Worm (Caenorhabditis elegans) whole organism, L1 larva: Measurements from ENCODE around the gene str-262.

Experiments
- C16A3.4 ChIP-seq: fragments of 150-350 bp; optimal IDR thresholded peaks from 2 replicates; lab custom pipeline; 2014; ENCODE audit warnings: missing biosample characterization, missing genetic modification characterization
- C34B4.2 ChIP-seq: sonication (generic microtip); optimal IDR thresholded peaks from 2 replicates; lab custom pipeline; 2017; ENCODE audit warnings: mild to moderate bottlenecking, missing genetic modification characterization, missing compliant biosample characterization
- F16B12.6 ChIP-seq: fragments of 150-350 bp; optimal IDR thresholded peaks from 2 replicates; lab custom pipeline; 2014; ENCODE audit warnings: missing biosample characterization, missing genetic modification characterization
- aly-2 ChIP-seq: fragments of 150-350 bp; optimal IDR thresholded peaks from 2 replicates; lab custom pipeline; 2014; ENCODE audit warnings: missing biosample characterization, missing genetic modification characterization
- ama-1 ChIP-seq: fragments of 150-350 bp; optimal IDR thresholded peaks from 2 replicates; lab custom pipeline; 2014
- ceh-88 ChIP-seq: fragments of 200-800 bp; sonication (Bioruptor generic); IDR thresholded peaks from 2 replicates; pipeline ENCODE4 v1.3.6; 2022; ENCODE audit warnings: missing genetic modification characterization, missing compliant biosample characterization
- ces-1 ChIP-seq: fragments of 150-350 bp; optimal IDR thresholded peaks from 2 replicates; lab custom pipeline; 2014; ENCODE audit warnings: missing biosample characterization, missing genetic modification reagents, missing genetic modification characterization
- dpl-1 ChIP-seq, 3 experiments: fragments of 150-350 bp in 2 of 3; sonication (generic microtip) in 1 of 3; optimal IDR thresholded peaks; 2 replicates each; lab custom pipeline; 2014 to 2017; ENCODE audit warnings: missing biosample characterization in 3 of 3, missing genetic modification characterization in 3 of 3, missing genetic modification reagents in 3 of 3
- efl-1 ChIP-seq, 4 experiments: fragments of 150-350 bp; optimal IDR thresholded peaks in 3 of 4; peaks in 1 of 4; 1 replicate in 1 of 4; 2 replicates in 3 of 4; lab custom pipeline; 2014; ENCODE audit warnings: missing biosample characterization in 2 of 4, missing genetic modification characterization in 2 of 4, missing genetic modification reagents in 2 of 4
- elt-2 ChIP-seq: sonication (generic microtip); optimal IDR thresholded peaks from 2 replicates; lab custom pipeline; 2016; ENCODE audit warnings: missing genetic modification characterization, mild to moderate bottlenecking, inconsistent platforms, missing compliant biosample characterization, missing genetic modification reagents
- elt-3 ChIP-seq, 6 experiments: fragments of 150-350 bp in 1 of 6; sonication (generic microtip); optimal IDR thresholded peaks; 2 replicates each; lab custom pipeline; 2017 to 2018; ENCODE audit warnings: missing biosample characterization in 6 of 6, missing genetic modification characterization in 6 of 6, inconsistent platforms in 1 of 6
- fkh-4 ChIP-seq: sonication (generic microtip); optimal IDR thresholded peaks from 2 replicates; lab custom pipeline; 2016; ENCODE audit warnings: missing compliant biosample characterization, missing genetic modification characterization, borderline replicate concordance
- grh-1 ChIP-seq: fragments of 200-800 bp; sonication (Bioruptor generic); IDR thresholded peaks from 2 replicates; pipeline ENCODE4 v1.3.6; 2022; ENCODE audit warnings: missing genetic modification reagents, missing genetic modification characterization, missing compliant biosample characterization
- hlh-4 ChIP-seq: sonication (generic microtip); optimal IDR thresholded peaks from 2 replicates; lab custom pipeline; 2016; ENCODE audit warnings: mild to moderate bottlenecking, missing genetic modification characterization, missing compliant biosample characterization
- irx-1 ChIP-seq: sonication (generic microtip); optimal IDR thresholded peaks from 2 replicates; lab custom pipeline; 2016; ENCODE audit warnings: missing genetic modification characterization, missing compliant biosample characterization
- isw-1 ChIP-seq: fragments of 200-800 bp; sonication (Bioruptor generic); IDR thresholded peaks from 2 replicates; pipeline ENCODE4 v1.3.6; 2022; ENCODE audit warnings: missing genetic modification characterization, missing compliant biosample characterization
- jun-1 ChIP-seq: fragments of 150-350 bp; optimal IDR thresholded peaks from 2 replicates; lab custom pipeline; 2014; ENCODE audit warnings: missing biosample characterization, missing genetic modification reagents, missing genetic modification characterization
- lin-13 ChIP-seq: fragments of 150-350 bp; optimal IDR thresholded peaks from 2 replicates; lab custom pipeline; 2014; ENCODE audit warnings: missing biosample characterization, missing genetic modification reagents, missing genetic modification characterization
- lin-14 ChIP-seq: fragments of 200-800 bp; sonication (Bioruptor generic); optimal IDR thresholded peaks from 2 replicates; lab custom pipeline; 2018; ENCODE audit warnings: mild to moderate bottlenecking, missing genetic modification characterization, moderate library complexity, missing compliant biosample characterization
- lin-35 ChIP-seq, 2 experiments: fragments of 150-350 bp; optimal IDR thresholded peaks; 2 replicates each; lab custom pipeline; 2014; ENCODE audit warnings: missing biosample characterization in 2 of 2, missing genetic modification characterization in 2 of 2, missing genetic modification reagents in 2 of 2
- lin-39 ChIP-seq: fragments of 150-350 bp; optimal IDR thresholded peaks from 2 replicates; lab custom pipeline; 2014; ENCODE audit warnings: missing biosample characterization, missing genetic modification reagents, missing genetic modification characterization
- lir-3 ChIP-seq: sonication (generic microtip); optimal IDR thresholded peaks from 2 replicates; lab custom pipeline; 2016; ENCODE audit warnings: mild to moderate bottlenecking, missing genetic modification characterization, moderate library complexity, missing compliant biosample characterization; ENCODE audit not compliant: poor library complexity
- lsy-2 ChIP-seq, 2 experiments: fragments of 150-350 bp; optimal IDR thresholded peaks; 2 replicates each; lab custom pipeline; 2014; ENCODE audit warnings: missing biosample characterization in 2 of 2, missing genetic modification characterization in 2 of 2
- mdl-1 ChIP-seq, 2 experiments: fragments of 150-350 bp; optimal IDR thresholded peaks; 2 replicates each; lab custom pipeline; 2014 to 2017; ENCODE audit warnings: missing biosample characterization in 2 of 2, missing genetic modification characterization in 2 of 2, inconsistent platforms in 1 of 2
- mep-1 ChIP-seq: fragments of 150-350 bp; optimal IDR thresholded peaks from 2 replicates; lab custom pipeline; 2014; ENCODE audit warnings: missing biosample characterization, missing genetic modification characterization
- nhr-11 ChIP-seq: fragments of 150-350 bp; optimal IDR thresholded peaks from 2 replicates; lab custom pipeline; 2014; ENCODE audit warnings: missing biosample characterization, missing genetic modification characterization
- nhr-19 ChIP-seq: fragments of 200-800 bp; sonication (Bioruptor generic); conservative IDR thresholded peaks from 2 replicates; pipeline ENCODE4 v1.3.6; 2022; ENCODE audit warnings: missing genetic modification characterization, missing compliant biosample characterization
- nhr-237 ChIP-seq: fragments of 150-350 bp; optimal IDR thresholded peaks from 2 replicates; lab custom pipeline; 2014; ENCODE audit warnings: missing biosample characterization, missing genetic modification characterization
- nhr-28 ChIP-seq: fragments of 150-350 bp; optimal IDR thresholded peaks from 2 replicates; lab custom pipeline; 2014; ENCODE audit warnings: missing biosample characterization, missing genetic modification characterization
- nhr-47 ChIP-seq: sonication (generic microtip); optimal IDR thresholded peaks from 2 replicates; lab custom pipeline; 2016; ENCODE audit warnings: mild to moderate bottlenecking, missing genetic modification characterization, moderate library complexity, missing compliant biosample characterization
- nhr-76 ChIP-seq: sonication (generic microtip); optimal IDR thresholded peaks from 2 replicates; lab custom pipeline; 2017; ENCODE audit warnings: missing biosample characterization, missing genetic modification characterization
- nhr-77 ChIP-seq: fragments of 150-350 bp; optimal IDR thresholded peaks from 2 replicates; lab custom pipeline; 2014; ENCODE audit warnings: missing biosample characterization, missing genetic modification characterization
- nhr-90 ChIP-seq: sonication (generic microtip); optimal IDR thresholded peaks from 2 replicates; lab custom pipeline; 2016; ENCODE audit warnings: mild to moderate bottlenecking, missing genetic modification characterization, missing compliant biosample characterization; ENCODE audit not compliant: poor library complexity
- pax-3 ChIP-seq: fragments of 200-800 bp; sonication (Bioruptor generic); optimal IDR thresholded peaks from 2 replicates; lab custom pipeline; 2018; ENCODE audit warnings: mild to moderate bottlenecking, missing genetic modification characterization, moderate library complexity, missing compliant biosample characterization
- rnt-1 ChIP-seq: sonication (generic microtip); optimal IDR thresholded peaks from 2 replicates; lab custom pipeline; 2016; ENCODE audit warnings: mild to moderate bottlenecking, missing genetic modification characterization, moderate library complexity, missing compliant biosample characterization
- skn-1 ChIP-seq: fragments of 150-350 bp; optimal IDR thresholded peaks from 2 replicates; lab custom pipeline; 2014; ENCODE audit warnings: missing biosample characterization, missing genetic modification characterization
- snu-23 ChIP-seq: sonication (generic microtip); optimal IDR thresholded peaks from 2 replicates; lab custom pipeline; 2016; ENCODE audit warnings: missing genetic modification characterization, missing compliant biosample characterization
- sptf-1 ChIP-seq: fragments of 150-350 bp; optimal IDR thresholded peaks from 2 replicates; lab custom pipeline; 2014; ENCODE audit warnings: missing biosample characterization, missing genetic modification characterization
- sup-37 ChIP-seq: fragments of 200-800 bp; sonication (Bioruptor generic); optimal IDR thresholded peaks from 2 replicates; lab custom pipeline; 2018; ENCODE audit warnings: mild to moderate bottlenecking, missing genetic modification characterization, missing compliant biosample characterization
- swsn-7 ChIP-seq: sonication (generic microtip); optimal IDR thresholded peaks from 2 replicates; lab custom pipeline; 2016; ENCODE audit warnings: missing genetic modification characterization, missing compliant biosample characterization
- unc-62 ChIP-seq: fragments of 150-350 bp; optimal IDR thresholded peaks from 2 replicates; lab custom pipeline; 2014; ENCODE audit warnings: missing biosample characterization, missing genetic modification reagents, missing genetic modification characterization
- unc-86 ChIP-seq: sonication (generic microtip); optimal IDR thresholded peaks from 2 replicates; lab custom pipeline; 2016; ENCODE audit warnings: missing genetic modification characterization, missing compliant biosample characterization
- zip-4 ChIP-seq: fragments of 200-800 bp; sonication (Bioruptor generic); optimal IDR thresholded peaks from 2 replicates; lab custom pipeline; 2018; ENCODE audit warnings: mild to moderate bottlenecking, missing genetic modification characterization, moderate library complexity, missing compliant biosample characterization
- ztf-11 ChIP-seq, 2 experiments: sonication (generic microtip); optimal IDR thresholded peaks; 2 replicates each; lab custom pipeline; 2016 to 2017; ENCODE audit warnings: missing genetic modification characterization in 2 of 2, missing biosample characterization in 1 of 2, missing compliant biosample characterization in 1 of 2
- ztf-4 ChIP-seq: fragments of 150-350 bp; optimal IDR thresholded peaks from 2 replicates; lab custom pipeline; 2014; ENCODE audit warnings: missing biosample characterization, missing genetic modification characterization

The str-262 gene

ce11 chrV:724946-725806 lies 27.4 kb downstream of the str-262 start (continued):
- no peak for TF ChIP-seq sptf-1 (tag; lab: Kevin White, UChicago)
- TF ChIP-seq hlh-4 = no peak
- no peak for TF ChIP-seq fkh-4 (tag; lab: Kevin White, UChicago)
- TF ChIP-seq ztf-4 (tag; lab: Kevin White, UChicago) = no peak
- no peak for TF ChIP-seq C34B4.2 (tag; lab: Kevin White, UChicago)
- no peak for TF ChIP-seq ztf-11 (tag; optimal IDR thresholded peaks at IDR 0.05; lab: Kevin White, UChicago)
- no peak for TF ChIP-seq nhr-11 (tag; lab: Kevin White, UChicago)
- TF ChIP-seq unc-86 (tag; lab: Kevin White, UChicago) = no peak
- TF ChIP-seq nhr-77 = no peak
- no peak for TF ChIP-seq efl-1 (optimal IDR thresholded peaks at IDR 0.05; lab: Kevin White, UChicago)
- peak in 1 of 2 experiments; percentile 84 for TF ChIP-seq efl-1 (GFP tag; optimal IDR thresholded peaks at IDR 0.05 in 1 of 2; lab: Kevin White, UChicago)
- no peak for TF ChIP-seq grh-1 (GFP tag; lab: Robert Waterston, UW)
- TF ChIP-seq lin-35 (GFP tag; optimal IDR thresholded peaks at IDR 0.05; lab: Kevin White, UChicago) = no peak
- no peak for TF ChIP-seq rnt-1 (tag; lab: Kevin White, UChicago)
- TF ChIP-seq zip-4 (GFP tag; lab: Kevin White, UChicago) = no peak
- TF ChIP-seq lin-39 (tag; lab: Kevin White, UChicago) = no peak
- TF ChIP-seq irx-1 = no peak
- TF ChIP-seq C16A3.4 (tag; lab: Kevin White, UChicago) = peak; percentile 32
- TF ChIP-seq pax-3 (tag; lab: Kevin White, UChicago) = no peak
- TF ChIP-seq nhr-76 = no peak
- no peak for TF ChIP-seq nhr-28 (tag; lab: Kevin White, UChicago)
- TF ChIP-seq snu-23 (GFP tag; lab: Kevin White, UChicago) = peak; percentile 27
- no peak for TF ChIP-seq mdl-1 (tag; optimal IDR thresholded peaks at IDR 0.05; lab: Kevin White, UChicago)
- TF ChIP-seq lin-14 (GFP tag; lab: Kevin White, UChicago) = no peak
- no peak for TF ChIP-seq elt-3 (tag; optimal IDR thresholded peaks at IDR 0.05; lab: Kevin White, UChicago)
- peak; percentile 34 for TF ChIP-seq aly-2 (tag; lab: Kevin White, UChicago)
- no peak for TF ChIP-seq mep-1
- no peak for TF ChIP-seq ces-1
- no peak for TF ChIP-seq lin-13 (GFP tag; lab: Kevin White, UChicago)

DNA sequence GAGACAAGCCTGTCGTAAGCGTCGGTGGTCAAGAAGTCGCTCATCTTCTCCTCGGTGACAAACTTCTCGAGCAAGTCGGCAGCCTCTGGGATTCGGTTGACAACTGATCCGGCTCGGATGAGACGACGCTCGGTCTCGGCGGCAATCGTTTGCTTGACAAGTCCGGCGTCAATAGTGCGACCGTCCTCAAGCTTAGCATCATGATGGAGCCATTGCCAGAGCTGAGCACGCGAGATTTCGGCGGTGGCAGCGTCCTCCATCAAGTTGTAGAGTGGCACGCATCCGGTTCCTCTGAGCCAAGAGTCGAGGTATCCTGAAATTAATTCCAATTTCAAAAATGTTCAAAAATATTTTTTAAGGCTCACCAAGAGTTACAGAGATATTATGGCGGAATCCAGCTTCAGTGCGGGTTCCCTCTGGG lies 28.1 kb downstream of the str-262 start:
- peak; percentile 8 for TF ChIP-seq elt-2 (tag; lab: Kevin White, UChicago)
- TF ChIP-seq rnt-1 (tag; lab: Kevin White, UChicago) = peak; percentile 9
- TF ChIP-seq nhr-90 (tag; lab: Kevin White, UChicago) = peak; percentile 56
- peak; percentile 10 for TF ChIP-seq lir-3 (tag; lab: Kevin White, UChicago)
- peak; percentile 97 for TF ChIP-seq aly-2 (tag; lab: Kevin White, UChicago)
- no peak for TF ChIP-seq elt-3 (tag; optimal IDR thresholded peaks at IDR 0.05; lab: Kevin White, UChicago)
- peak; percentile 60 for TF ChIP-seq ama-1 (lab: Kevin White, UChicago)
- TF ChIP-seq F16B12.6 = no peak
- TF ChIP-seq efl-1 (optimal IDR thresholded peaks at IDR 0.05; lab: Kevin White, UChicago) = no peak
- TF ChIP-seq efl-1 (GFP tag; optimal IDR thresholded peaks at IDR 0.05 in 1 of 2; lab: Kevin White, UChicago) = peak in 1 of 2 experiments; percentile 93

ce11 chrV:723895-724352 lies 28.7 kb downstream of the str-262 start, which contains the start of gene fbxb-72:
fbxb-72 (minus strand) TSS chrV:723952.
- TF ChIP-seq mep-1 = no peak
- TF ChIP-seq swsn-7 = peak; percentile 7
- no peak for TF ChIP-seq unc-62 (GFP tag; lab: Kevin White, UChicago)
- TF ChIP-seq nhr-47 (tag; lab: Kevin White, UChicago) = peak; percentile 68
- peak; percentile 37 to 38 for TF ChIP-seq efl-1 (optimal IDR thresholded peaks at IDR 0.05; lab: Kevin White, UChicago)
- peak in 1 of 2 experiments; percentile 95 for TF ChIP-seq efl-1 (GFP tag; optimal IDR thresholded peaks at IDR 0.05 in 1 of 2; lab: Kevin White, UChicago)
- peak; percentile 89 for TF ChIP-seq ama-1 (lab: Kevin White, UChicago)
- TF ChIP-seq nhr-237 (tag; lab: Kevin White, UChicago) = no peak
- TF ChIP-seq jun-1 (tag; lab: Kevin White, UChicago) = peak; percentile 48
- TF ChIP-seq ceh-88 = peak; percentile 38; the same call in 1 of the 2 replicates
- no peak for TF ChIP-seq dpl-1 (GFP tag; optimal IDR thresholded peaks at IDR 0.05; lab: Kevin White, UChicago)
- TF ChIP-seq nhr-11 (tag; lab: Kevin White, UChicago) = peak; percentile 17
- TF ChIP-seq elt-2 (tag; lab: Kevin White, UChicago) = peak; percentile 60
- peak; percentile 55 for TF ChIP-seq sup-37 (GFP tag; lab: Kevin White, UChicago)
- peak; percentile 51 to 58 for TF ChIP-seq lsy-2 (tag; optimal IDR thresholded peaks at IDR 0.05; lab: Kevin White, UChicago)
- no peak for TF ChIP-seq hlh-4
- TF ChIP-seq nhr-19 (GFP tag; lab: Robert Waterston, UW) = peak; percentile 70
- TF ChIP-seq skn-1 (tag; lab: Kevin White, UChicago) = no peak
- no peak for TF ChIP-seq grh-1 (GFP tag; lab: Robert Waterston, UW)
- peak; percentile 37 for TF ChIP-seq lin-39 (tag; lab: Kevin White, UChicago)
- no peak for TF ChIP-seq isw-1 (GFP tag; lab: Robert Waterston, UW)
- TF ChIP-seq ztf-4 (tag; lab: Kevin White, UChicago) = peak; percentile 85
- TF ChIP-seq zip-4 (GFP tag; lab: Kevin White, UChicago) = peak; percentile 23
